Worm (Caenorhabditis elegans) whole organism, young adult: ENCODE data around the gene F47B8.4.
A peak's percentile ranks its signal among the peaks of the same experiment; 100 is the strongest.

Experiments
- B0035.1 ChIP-seq: sonication (generic microtip); optimal IDR thresholded peaks from 2 replicates; lab custom pipeline; 2016; ENCODE audit warnings: missing genetic modification characterization, mild to moderate bottlenecking, missing compliant biosample characterization, missing genotype, missing genetic modification reagents
- B0336.3 ChIP-seq: fragments of 200-800 bp; sonication (Bioruptor generic); IDR thresholded peaks from 2 replicates; pipeline ENCODE4 v1.3.6; 2022; ENCODE audit warnings: missing genetic modification characterization, missing compliant biosample characterization
- C06A6.2 ChIP-seq: fragments of 200-800 bp; sonication (Bioruptor generic); conservative IDR thresholded peaks from 2 replicates; pipeline ENCODE4 v1.3.6; 2022; ENCODE audit warnings: missing genetic modification characterization, missing compliant biosample characterization
- F22D6.2 ChIP-seq: sonication (generic microtip); optimal IDR thresholded peaks from 2 replicates; lab custom pipeline; 2016; ENCODE audit warnings: mild to moderate bottlenecking, missing genetic modification characterization, missing compliant biosample characterization
- F33H1.4 ChIP-seq: fragments of 200-800 bp; sonication (Bioruptor generic); IDR thresholded peaks from 2 replicates; pipeline ENCODE4 v1.3.6; 2022; ENCODE audit warnings: missing genetic modification reagents, missing genetic modification characterization, missing compliant biosample characterization
- F39B2.1 ChIP-seq: fragments of 200-800 bp; sonication (Bioruptor generic); IDR thresholded peaks from 2 replicates; pipeline ENCODE4 v1.3.6; 2022; ENCODE audit warnings: missing genetic modification reagents, missing genetic modification characterization, missing compliant biosample characterization
- F57A8.1 ChIP-seq: fragments of 200-800 bp; sonication (Bioruptor generic); optimal IDR thresholded peaks from 2 replicates; lab custom pipeline; 2018; ENCODE audit warnings: mild to moderate bottlenecking, missing genetic modification characterization, moderate library complexity, missing compliant biosample characterization
- K11D2.4 ChIP-seq: fragments of 200-800 bp; sonication (Bioruptor generic); IDR thresholded peaks from 2 replicates; pipeline ENCODE4 v1.3.6; 2022; ENCODE audit warnings: missing genetic modification reagents, missing genetic modification characterization, missing compliant biosample characterization
- K12H6.12 ChIP-seq: fragments of 200-800 bp; sonication (Bioruptor generic); optimal IDR thresholded peaks from 2 replicates; lab custom pipeline; 2018; ENCODE audit warnings: mild to moderate bottlenecking, missing genetic modification characterization, missing compliant biosample characterization
- T26A5.8 ChIP-seq: sonication (generic microtip); optimal IDR thresholded peaks from 2 replicates; lab custom pipeline; 2016; ENCODE audit warnings: missing genetic modification characterization, missing compliant biosample characterization
- Y53F4B.3 ChIP-seq: fragments of 200-800 bp; sonication (Bioruptor generic); IDR thresholded peaks from 2 replicates; pipeline ENCODE4 v1.3.6; 2022; ENCODE audit warnings: missing genetic modification reagents, missing genetic modification characterization, missing compliant biosample characterization
- Y56A3A.18 ChIP-seq: fragments of 200-800 bp; sonication (Bioruptor generic); IDR thresholded peaks from 2 replicates; pipeline ENCODE4 v1.3.6; 2022; ENCODE audit warnings: missing genetic modification reagents, missing genetic modification characterization, missing compliant biosample characterization
- Y79H2A.3 ChIP-seq: fragments of 200-800 bp; sonication (Bioruptor generic); conservative IDR thresholded peaks from 2 replicates; pipeline ENCODE4 v1.3.6; 2022; ENCODE audit warnings: missing genetic modification reagents, missing genetic modification characterization, missing compliant biosample characterization
- Y95B8A.8 ChIP-seq: fragments of 200-800 bp; sonication (Bioruptor generic); IDR thresholded peaks from 2 replicates; pipeline ENCODE4 v1.3.6; 2022; ENCODE audit warnings: missing genetic modification reagents, missing genetic modification characterization, missing compliant biosample characterization
- ama-1 ChIP-seq, 3 experiments: fragments of 150-350 bp in 1 of 3; sonication (generic microtip) in 2 of 3; optimal IDR thresholded peaks; 2 replicates each; lab custom pipeline; 2014 to 2018; ENCODE audit warnings: missing biosample characterization in 2 of 3, missing genetic modification characterization in 2 of 3, missing genetic modification reagents in 2 of 3
- aptf-2 ChIP-seq: fragments of 200-800 bp; sonication (Bioruptor generic); conservative IDR thresholded peaks from 2 replicates; pipeline ENCODE4 v1.3.6; 2022; ENCODE audit warnings: missing genetic modification reagents, missing genetic modification characterization, missing compliant biosample characterization
- attf-5 ChIP-seq: fragments of 200-800 bp; sonication (Bioruptor generic); optimal IDR thresholded peaks from 2 replicates; lab custom pipeline; 2018; ENCODE audit warnings: mild to moderate bottlenecking, missing genetic modification characterization, missing compliant biosample characterization
- bed-2 ChIP-seq: fragments of 200-800 bp; sonication (Bioruptor generic); IDR thresholded peaks from 2 replicates; pipeline ENCODE4 v1.3.6; 2022; ENCODE audit warnings: missing genetic modification reagents, missing genetic modification characterization, missing compliant biosample characterization
- cebp-1 ChIP-seq, 2 experiments: fragments of 200-800 bp in 1 of 2; sonication (Bioruptor generic) in 1 of 2; sonication (generic microtip) in 1 of 2; IDR thresholded peaks in 1 of 2; optimal IDR thresholded peaks in 1 of 2; 2 replicates each; pipeline versions ENCODE4 v1.3.6 to Lab custom; 2017 to 2022; ENCODE audit warnings: missing compliant biosample characterization in 2 of 2, missing genetic modification characterization in 2 of 2, mild to moderate bottlenecking in 1 of 2, missing genetic modification reagents in 1 of 2, moderate library complexity in 1 of 2
- ceh-27 ChIP-seq: fragments of 200-800 bp; sonication (Bioruptor generic); optimal IDR thresholded peaks from 2 replicates; lab custom pipeline; 2018; ENCODE audit warnings: mild to moderate bottlenecking, missing genetic modification characterization, moderate library complexity, missing compliant biosample characterization
- ceh-79 ChIP-seq: sonication (generic microtip); optimal IDR thresholded peaks from 2 replicates; lab custom pipeline; 2017; ENCODE audit warnings: mild to moderate bottlenecking, missing genetic modification characterization, missing compliant biosample characterization
- chd-7 ChIP-seq: sonication (generic microtip); optimal IDR thresholded peaks from 2 replicates; lab custom pipeline; 2016; ENCODE audit warnings: mild to moderate bottlenecking, missing genetic modification characterization, moderate library complexity, missing compliant biosample characterization
- die-1 ChIP-seq: sonication (generic microtip); optimal IDR thresholded peaks from 2 replicates; lab custom pipeline; 2016; ENCODE audit warnings: missing genotype, mild to moderate bottlenecking, missing genetic modification characterization, missing compliant biosample characterization
- dpl-1 ChIP-seq: fragments of 150-350 bp; optimal IDR thresholded peaks from 2 replicates; lab custom pipeline; 2014; ENCODE audit warnings: missing biosample characterization, missing genetic modification reagents, missing genetic modification characterization
- efl-1 ChIP-seq: fragments of 150-350 bp; optimal IDR thresholded peaks from 2 replicates; lab custom pipeline; 2014; ENCODE audit warnings: missing biosample characterization, missing genetic modification reagents, missing genetic modification characterization
- egl-18 ChIP-seq: fragments of 200-800 bp; sonication (Bioruptor generic); IDR thresholded peaks from 2 replicates; pipeline ENCODE4 v1.3.6; 2022; ENCODE audit warnings: missing genetic modification reagents, missing genetic modification characterization, missing compliant biosample characterization
- egrh-3 ChIP-seq: fragments of 200-800 bp; sonication (Bioruptor generic); IDR thresholded peaks from 2 replicates; pipeline ENCODE4 v1.3.6; 2022; ENCODE audit warnings: missing genetic modification reagents, missing genetic modification characterization, missing compliant biosample characterization
- ets-4 ChIP-seq: fragments of 200-800 bp; sonication (Bioruptor generic); optimal IDR thresholded peaks from 2 replicates; lab custom pipeline; 2018; ENCODE audit warnings: mild to moderate bottlenecking, missing genetic modification characterization, missing compliant biosample characterization
- hmg-20 ChIP-seq: fragments of 200-800 bp; sonication (Bioruptor generic); IDR thresholded peaks from 2 replicates; pipeline ENCODE4 v1.3.6; 2022; ENCODE audit warnings: missing genetic modification reagents, missing genetic modification characterization, missing compliant biosample characterization
- lag-1 ChIP-seq: fragments of 200-800 bp; sonication (Bioruptor generic); IDR thresholded peaks from 2 replicates; pipeline ENCODE4 v1.3.6; 2022; ENCODE audit warnings: missing genetic modification reagents, missing genetic modification characterization, missing compliant biosample characterization
- let-526 ChIP-seq: fragments of 200-800 bp; sonication (Bioruptor generic); IDR thresholded peaks from 2 replicates; pipeline ENCODE4 v1.3.6; 2022; ENCODE audit warnings: missing genetic modification reagents, missing genetic modification characterization, missing compliant biosample characterization
- lin-35 ChIP-seq, 3 experiments: fragments of 150-350 bp in 2 of 3; sonication (generic microtip) in 1 of 3; optimal IDR thresholded peaks; 2 replicates each; lab custom pipeline; 2014 to 2018; ENCODE audit warnings: missing biosample characterization in 3 of 3, missing genetic modification characterization in 3 of 3, missing genetic modification reagents in 3 of 3
- lir-1 ChIP-seq: fragments of 200-800 bp; sonication (Bioruptor generic); conservative IDR thresholded peaks from 2 replicates; pipeline ENCODE4 v1.3.6; 2022; ENCODE audit warnings: missing genetic modification reagents, missing genetic modification characterization, missing compliant biosample characterization
- madf-10 ChIP-seq: sonication (generic microtip); optimal IDR thresholded peaks from 2 replicates; lab custom pipeline; 2016; ENCODE audit warnings: mild to moderate bottlenecking, missing genetic modification characterization, missing compliant biosample characterization
- madf-3 ChIP-seq: fragments of 200-800 bp; sonication (Bioruptor generic); IDR thresholded peaks from 2 replicates; pipeline ENCODE4 v1.3.6; 2022; ENCODE audit warnings: missing genetic modification reagents, missing genetic modification characterization, missing compliant biosample characterization
- mes-4 ChIP-seq: sonication (generic microtip); optimal IDR thresholded peaks from 2 replicates; lab custom pipeline; 2016; ENCODE audit warnings: missing genotype, missing genetic modification characterization, missing compliant biosample characterization
- mxl-1 ChIP-seq: sonication (generic microtip); optimal IDR thresholded peaks from 2 replicates; lab custom pipeline; 2016; ENCODE audit warnings: missing genetic modification characterization, missing compliant biosample characterization
- nfya-1 ChIP-seq: sonication (generic microtip); optimal IDR thresholded peaks from 2 replicates; lab custom pipeline; 2017; ENCODE audit warnings: antibody characterized with exemption, missing compliant biosample characterization, missing genetic modification characterization, borderline replicate concordance; ENCODE audit not compliant: insufficient read depth
- nfyb-1 ChIP-seq: fragments of 200-800 bp; sonication (Bioruptor generic); IDR thresholded peaks from 2 replicates; pipeline ENCODE4 v1.3.6; 2022; ENCODE audit warnings: missing genetic modification reagents, missing genetic modification characterization, missing compliant biosample characterization
- sdz-38 ChIP-seq: sonication (generic microtip); optimal IDR thresholded peaks from 2 replicates; lab custom pipeline; 2016; ENCODE audit warnings: missing genotype, missing genetic modification characterization, missing compliant biosample characterization
- snpc-3.4 ChIP-seq: sonication (generic microtip); optimal IDR thresholded peaks from 2 replicates; lab custom pipeline; 2017; ENCODE audit warnings: missing genetic modification characterization, mild to moderate bottlenecking, missing compliant biosample characterization, antibody characterized with exemption, moderate library complexity, missing genotype, missing genetic modification reagents
- snpc-4 ChIP-seq, 5 experiments: fragments of 150-350 bp in 1 of 5; sonication (generic microtip) in 4 of 5; optimal IDR thresholded peaks; 2 replicates each; lab custom pipeline; 2014 to 2018; ENCODE audit warnings: missing genetic modification characterization in 5 of 5, missing biosample characterization in 3 of 5, antibody characterized with exemption in 2 of 5, mild to moderate bottlenecking in 2 of 5, missing compliant biosample characterization in 2 of 5, missing genotype in 2 of 5, moderate library complexity in 2 of 5, missing genetic modification reagents in 1 of 5
- sptf-2 ChIP-seq: fragments of 200-800 bp; sonication (Bioruptor generic); optimal IDR thresholded peaks from 2 replicates; lab custom pipeline; 2018; ENCODE audit warnings: mild to moderate bottlenecking, missing genetic modification characterization, missing compliant biosample characterization
- tbp1 ChIP-seq: fragments of 200-800 bp; sonication (Bioruptor generic); optimal IDR thresholded peaks from 2 replicates; lab custom pipeline; 2018; ENCODE audit warnings: mild to moderate bottlenecking, missing genetic modification characterization, missing compliant biosample characterization
- zim-3 ChIP-seq: sonication (generic microtip); optimal IDR thresholded peaks from 2 replicates; lab custom pipeline; 2017; ENCODE audit warnings: mild to moderate bottlenecking, missing genetic modification characterization, moderate library complexity, missing compliant biosample characterization
- ztf-6 ChIP-seq: fragments of 200-800 bp; sonication (Bioruptor generic); IDR thresholded peaks from 2 replicates; pipeline ENCODE4 v1.3.6; 2022; ENCODE audit warnings: missing genetic modification reagents, missing genetic modification characterization, missing compliant biosample characterization

The F47B8.4 gene

DNA sequence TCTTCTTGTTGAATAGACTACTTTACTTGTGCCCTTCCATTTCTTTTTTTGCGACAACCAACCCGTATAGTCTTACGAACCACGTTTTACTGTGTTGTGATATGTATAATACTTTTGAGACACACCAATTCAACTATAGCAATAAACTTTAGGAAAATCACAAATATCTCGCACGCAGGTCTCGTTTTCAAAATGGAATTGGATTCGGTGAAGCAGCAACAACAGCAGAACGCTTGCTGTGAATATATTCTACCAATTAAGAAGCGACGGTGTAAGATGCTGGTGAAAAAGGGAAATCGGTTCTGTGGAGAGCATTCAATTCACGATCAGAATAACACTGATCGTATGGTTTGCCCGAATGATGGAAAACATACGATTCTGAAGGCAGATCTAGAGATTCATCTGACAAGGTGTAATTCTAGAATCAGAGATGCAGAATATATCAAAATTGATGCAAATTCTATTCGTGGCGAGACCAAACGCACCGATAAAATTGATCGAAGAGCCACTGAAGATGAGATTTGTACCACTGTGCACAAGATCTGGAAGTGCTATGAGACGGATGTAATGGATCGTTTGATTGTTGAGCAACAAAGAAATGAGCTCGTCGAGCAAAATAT is 29.9 kb upstream of the F47B8.4 start, which contains the start of gene Y49A3A.3 (continued):
- peak; percentile 65 for TF ChIP-seq B0035.1 (tag; lab: Kevin White, UChicago)
- no peak for TF ChIP-seq K12H6.12
- TF ChIP-seq let-526 (GFP tag; lab: Robert Waterston, UW), result no peak
- TF ChIP-seq tbp1, result peak; percentile 54
- TF ChIP-seq Y56A3A.18 (GFP tag; lab: Robert Waterston, UW), result no peak
- TF ChIP-seq die-1, result peak; percentile 33
- no peak for TF ChIP-seq mxl-1
- TF ChIP-seq efl-1 (GFP tag; lab: Kevin White, UChicago), result no peak
- TF ChIP-seq sdz-38, result no peak
- no peak for TF ChIP-seq F57A8.1 (GFP tag; lab: Kevin White, UChicago)
- TF ChIP-seq Y53F4B.3, result no peak
- peak; percentile 5; the same call in 1 of the 2 replicates for TF ChIP-seq Y95B8A.8 (GFP tag; lab: Robert Waterston, UW)
- no peak for TF ChIP-seq lag-1 (GFP tag; lab: Robert Waterston, UW)
- no peak for TF ChIP-seq dpl-1 (GFP tag; lab: Kevin White, UChicago)
- no peak for TF ChIP-seq egl-18 (GFP tag; lab: Robert Waterston, UW)
- no peak; the same call in 1 of the 2 replicates for TF ChIP-seq Y79H2A.3
- TF ChIP-seq lin-35 (GFP tag; optimal IDR thresholded peaks at IDR 0.05; lab: Kevin White, UChicago), result peak in 1 of 3 experiments; percentile 23
- peak; percentile 34 for TF ChIP-seq madf-10
- TF ChIP-seq F22D6.2 (tag; lab: Kevin White, UChicago), result peak; percentile 23
- TF ChIP-seq chd-7 (tag; lab: Kevin White, UChicago), result peak; percentile 91
- 0 out of 2 replicates have a peak, but pooled peaks have one; percentile 25 for TF ChIP-seq madf-3
- peak; percentile 94 for TF ChIP-seq B0336.3 (GFP tag; lab: Robert Waterston, UW)
- peak; percentile 59; the same call in 1 of the 2 replicates for TF ChIP-seq K11D2.4 (GFP tag; lab: Robert Waterston, UW)
- TF ChIP-seq ceh-79 (tag; lab: Kevin White, UChicago), result peak; percentile 89
- TF ChIP-seq bed-2 (GFP tag; lab: Robert Waterston, UW), result no peak
- TF ChIP-seq T26A5.8, result no peak
- no peak for TF ChIP-seq hmg-20 (GFP tag; lab: Robert Waterston, UW)
- TF ChIP-seq lir-1 (GFP tag; lab: Robert Waterston, UW), result no peak
- no peak for TF ChIP-seq snpc-4 (GFP tag; optimal IDR thresholded peaks at IDR 0.05; lab: Kevin White, UChicago)
- peak in 3 of 4 experiments; percentile 51 to 63 (median 59) for TF ChIP-seq snpc-4 (tag; optimal IDR thresholded peaks at IDR 0.05; lab: Kevin White, UChicago)
- peak; percentile 43 for TF ChIP-seq attf-5 (GFP tag; lab: Kevin White, UChicago)
- peak; percentile 76 for TF ChIP-seq ama-1 (optimal IDR thresholded peaks at IDR 0.05; lab: Kevin White, UChicago)
- TF ChIP-seq ama-1 (GFP tag; optimal IDR thresholded peaks at IDR 0.05; lab: Kevin White, UChicago), result peak in 1 of 2 experiments; percentile 80
- no peak for TF ChIP-seq F33H1.4
- no peak for TF ChIP-seq cebp-1 (GFP tag; IDR thresholded peaks at IDR 0.05; lab: Robert Waterston, UW)
- TF ChIP-seq cebp-1 (tag; optimal IDR thresholded peaks at IDR 0.05; lab: Kevin White, UChicago), result peak; percentile 70
- peak; percentile 78 for TF ChIP-seq nfyb-1 (GFP tag; lab: Robert Waterston, UW)
- TF ChIP-seq ztf-6 (GFP tag; lab: Robert Waterston, UW), result no peak
- no peak for TF ChIP-seq egrh-3
- TF ChIP-seq F39B2.1 (GFP tag; lab: Robert Waterston, UW), result peak; percentile 68; the same call in 1 of the 2 replicates
- TF ChIP-seq zim-3, result peak; percentile 73
- no peak for TF ChIP-seq aptf-2
- no peak for TF ChIP-seq mes-4 (tag; lab: Kevin White, UChicago)
- TF ChIP-seq C06A6.2 (GFP tag; lab: Robert Waterston, UW), result 0 out of 2 replicates have a peak, but pooled peaks have one; percentile 13
- no peak for TF ChIP-seq ets-4
- TF ChIP-seq nfya-1, result no peak
- TF ChIP-seq sptf-2 (GFP tag; lab: Kevin White, UChicago), result no peak
- no peak for TF ChIP-seq ceh-27
- TF ChIP-seq snpc-3.4, result no peak
